Worm (Caenorhabditis elegans) whole organism, L3 larva: ENCODE measurements around the gene ucr-2.3.
A peak's percentile ranks its signal among the peaks of the same experiment; 100 is the strongest.

Source experiments
- R02D3.7 ChIP-seq: fragments of 150-350 bp; optimal IDR thresholded peaks from 2 replicates; lab custom pipeline; 2014; ENCODE audit warnings: missing biosample characterization, missing genetic modification characterization
- aly-2 ChIP-seq: fragments of 150-350 bp; optimal IDR thresholded peaks from 2 replicates; lab custom pipeline; 2014; ENCODE audit warnings: missing biosample characterization, missing genetic modification characterization
- elt-1 ChIP-seq: fragments of 150-350 bp; optimal IDR thresholded peaks from 2 replicates; lab custom pipeline; 2014; ENCODE audit warnings: missing biosample characterization, missing genetic modification characterization
- elt-3 ChIP-seq, 3 experiments: fragments of 150-350 bp in 1 of 3; sonication (generic microtip) in 2 of 3; optimal IDR thresholded peaks; 2 replicates in 2 of 3; 4 replicates in 1 of 3; lab custom pipeline; 2014 to 2017; ENCODE audit warnings: missing biosample characterization in 3 of 3, missing genetic modification characterization in 3 of 3
- fkh-10 ChIP-seq: sonication (generic microtip); optimal IDR thresholded peaks from 2 replicates; lab custom pipeline; 2017; ENCODE audit warnings: missing biosample characterization, missing genetic modification reagents, missing genetic modification characterization
- fos-1 ChIP-seq: fragments of 150-350 bp; optimal IDR thresholded peaks from 2 replicates; lab custom pipeline; 2014; ENCODE audit warnings: missing biosample characterization, missing genetic modification characterization
- mdl-1 ChIP-seq: fragments of 150-350 bp; optimal IDR thresholded peaks from 2 replicates; lab custom pipeline; 2014; ENCODE audit warnings: missing biosample characterization, missing genetic modification characterization
- nhr-237 ChIP-seq: fragments of 150-350 bp; optimal IDR thresholded peaks from 2 replicates; lab custom pipeline; 2014; ENCODE audit warnings: missing biosample characterization, missing genetic modification characterization
- nhr-28 ChIP-seq: fragments of 150-350 bp; optimal IDR thresholded peaks from 2 replicates; lab custom pipeline; 2014; ENCODE audit warnings: missing biosample characterization, missing genetic modification characterization
- nhr-67 ChIP-seq: fragments of 150-350 bp; optimal IDR thresholded peaks from 2 replicates; lab custom pipeline; 2014; ENCODE audit warnings: missing biosample characterization, missing genetic modification characterization
- pha-4 ChIP-seq: fragments of 150-350 bp; optimal IDR thresholded peaks from 2 replicates; lab custom pipeline; 2014; ENCODE audit warnings: missing biosample characterization, missing genetic modification reagents, missing genetic modification characterization
- pqm-1 ChIP-seq: fragments of 150-350 bp; optimal IDR thresholded peaks from 2 replicates; lab custom pipeline; 2017; ENCODE audit warnings: missing biosample characterization, missing genetic modification characterization, inconsistent platforms
- tbx-2 ChIP-seq: sonication (generic microtip); optimal IDR thresholded peaks from 2 replicates; lab custom pipeline; 2016; ENCODE audit warnings: mild to moderate bottlenecking, missing genetic modification characterization, missing compliant biosample characterization
- ztf-11 ChIP-seq: fragments of 150-350 bp; optimal IDR thresholded peaks from 2 replicates; lab custom pipeline; 2014; ENCODE audit warnings: missing biosample characterization, missing genetic modification characterization

- TF ChIP-seq ztf-11 (tag; lab: Kevin White, UChicago) (no peak), pha-4 (tag; lab: Kevin White, UChicago) (peak; percentile 53), fkh-10 (GFP tag; lab: Kevin White, UChicago) (no peak), pqm-1 (tag; lab: Kevin White, UChicago) (no peak), mdl-1 (no peak), aly-2 (tag; lab: Kevin White, UChicago) (no peak), R02D3.7 (tag; lab: Kevin White, UChicago) (peak; percentile 51), elt-1 (no peak), fos-1 (tag; lab: Kevin White, UChicago) (no peak), tbx-2 (tag; lab: Kevin White, UChicago) (no peak), elt-3 (tag; optimal IDR thresholded peaks at IDR 0.05; lab: Kevin White, UChicago) (no peak), nhr-237 (tag; lab: Kevin White, UChicago) (no peak), nhr-28 (tag; lab: Kevin White, UChicago) (no peak), nhr-67 (tag; lab: Kevin White, UChicago) (no peak)
These were observed 25.8 kb upstream of the ucr-2.3 start, which contains the start of the genes rnp-5 and tag-51 for ce11 chrIII:853859-854359.
